Fruit fly (Drosophila melanogaster): ENCODE data around the gene CG46509.
"Not testable (repeated sequence)": the region's sequence is repeated elsewhere in the genome, so short reads cannot be mapped to it uniquely, and the experiment has no call there.

- TF ChIP-seq psq, h, insv (optimal IDR thresholded peaks at IDR 0.05): not testable (repeated sequence)
Observed at dm6 chrX:22191973-22192372, 19.5 kb downstream of the CG46509 start, which contains the start of gene CG46513.
